Worm (Caenorhabditis elegans): Measurements from ENCODE around the gene eelo-2.

- no peak for TF ChIP-seq nhr-6 (tag; optimal IDR thresholded peaks at IDR 0.05)
- no peak for TF ChIP-seq elt-3 (tag; optimal IDR thresholded peaks at IDR 0.05)
These were observed 25.4 kb downstream of the eelo-2 start, which contains the start of gene lhfp-4 for ce11 chrIV:17275281-17275680.

Measured in whole organism, L2 larva.